Fruit fly (Drosophila melanogaster): ENCODE measurements around the gene Spg7.

Gene Spg7

DNA sequence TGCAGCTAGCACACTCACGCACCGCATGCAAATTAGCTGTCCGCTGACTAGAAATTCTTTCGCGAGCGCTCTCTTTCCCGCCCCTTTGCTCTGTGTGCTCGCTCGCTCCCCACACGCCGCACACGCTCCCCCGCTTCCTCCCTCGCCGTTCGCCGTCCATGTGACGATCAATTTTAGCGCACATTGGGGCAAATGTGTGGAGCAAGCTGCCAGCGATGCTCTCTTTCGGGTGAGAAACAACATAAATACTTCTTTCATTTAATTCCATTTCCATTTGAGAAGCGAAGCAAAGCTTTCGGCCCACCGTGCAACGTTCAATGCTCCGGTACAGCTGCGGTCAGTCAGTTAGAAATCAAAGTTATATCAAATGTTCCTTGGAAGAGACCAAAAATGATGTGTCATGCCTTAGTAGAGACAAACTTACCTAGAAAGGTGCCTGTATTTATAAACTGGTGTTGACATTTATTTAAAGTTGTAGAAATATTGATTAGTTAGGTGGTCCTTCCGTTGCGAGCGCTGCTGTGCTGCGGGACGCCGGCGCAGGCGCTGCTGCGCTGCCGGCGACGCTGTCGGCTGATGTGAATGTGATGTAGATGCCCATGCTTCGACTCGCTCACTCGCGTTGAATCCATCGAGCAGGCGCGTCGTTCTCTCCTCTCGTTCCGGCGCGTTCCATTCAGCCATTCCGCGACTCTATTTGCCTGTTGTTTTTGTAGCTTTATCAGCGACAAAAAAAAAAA is 51.8 kb downstream of the Spg7 start (continued):
- TF ChIP-seq Dad (GFP tag; optimal IDR thresholded peaks at IDR 0.05) (peak; percentile 96), Meics (GFP tag; optimal IDR thresholded peaks at IDR 0.05) (peak; percentile 97), luna (GFP tag; optimal IDR thresholded peaks at IDR 0.05) (peak; percentile 90), CG3281 (GFP tag; optimal IDR thresholded peaks at IDR 0.05) (peak; percentile 97), H2.0 (GFP tag; IDR thresholded peaks at IDR 0.05) (peak; percentile 95), CkIIα-i1 (GFP tag; IDR thresholded peaks at IDR 0.05) (peak; percentile 69), nau (GFP tag; optimal IDR thresholded peaks at IDR 0.05) (peak; percentile 96), vvl (GFP tag; IDR thresholded peaks at IDR 0.05) (peak; percentile 98), Dfd (GFP tag; optimal IDR thresholded peaks at IDR 0.05) (no peak), CG12769 (tag; optimal IDR thresholded peaks at IDR 0.05) (peak; percentile 99), inv (GFP tag; IDR thresholded peaks at IDR 0.05; ENCODE audit: partially characterized antibody) (peak; percentile 46; the same call in 1 of the 2 replicates), otp (GFP tag; IDR thresholded peaks at IDR 0.05) (peak; percentile 94), dan (GFP tag; IDR thresholded peaks at IDR 0.05) (peak; percentile 74), Antp (GFP tag; optimal IDR thresholded peaks at IDR 0.05) (peak; percentile 96), NC2β (GFP tag; optimal IDR thresholded peaks at IDR 0.05) (peak; percentile 96), tll (GFP tag; optimal IDR thresholded peaks at IDR 0.05) (peak in 1 of 2 experiments; percentile 35), Deaf1 (tag; optimal IDR thresholded peaks at IDR 0.05) (peak; percentile 83), Ets97D (GFP tag; optimal IDR thresholded peaks at IDR 0.05) (peak; percentile 80), CG14014 (GFP tag; IDR thresholded peaks at IDR 0.05) (peak; percentile 98), Jarid2 (GFP tag; optimal IDR thresholded peaks at IDR 0.05) (peak; percentile 87), abd-A (tag; optimal IDR thresholded peaks at IDR 0.05) (peak; percentile 89), caup (GFP tag; optimal IDR thresholded peaks at IDR 0.05; ENCODE audit: severe bottlenecking) (peak; percentile 96), CG15696 (tag; optimal IDR thresholded peaks at IDR 0.05) (peak; percentile 74), esg (GFP tag; conservative IDR thresholded peaks at IDR 0.05) (peak; percentile 96), CG9817 (tag; optimal IDR thresholded peaks at IDR 0.05) (peak; percentile 95), amos (GFP tag; IDR thresholded peaks at IDR 0.05; ENCODE audit: partially characterized antibody) (peak; percentile 34; the same call in 1 of the 2 replicates), Hr78 (GFP tag; optimal IDR thresholded peaks at IDR 0.05) (peak in 1 of 2 experiments; percentile 90), CG10959 (GFP tag; IDR thresholded peaks at IDR 0.05) (peak; percentile 85), lbe (GFP tag; optimal IDR thresholded peaks at IDR 0.05) (peak; percentile 92), pita (GFP tag; optimal IDR thresholded peaks at IDR 0.05) (no peak), Mes4 (GFP tag; optimal IDR thresholded peaks at IDR 0.05) (peak; percentile 95), ttk (GFP tag; IDR thresholded peaks at IDR 0.05) (peak; percentile 92), lov (optimal IDR thresholded peaks at IDR 0.05) (no peak), lov (GFP tag; IDR thresholded peaks at IDR 0.05) (peak; percentile 91), CG15269 (tag; optimal IDR thresholded peaks at IDR 0.05) (peak; percentile 98), CG11247 (GFP tag; IDR thresholded peaks at IDR 0.05) (peak; percentile 92), Fer2 (tag; optimal IDR thresholded peaks at IDR 0.05) (peak; percentile 87), Usf (GFP tag; optimal IDR thresholded peaks at IDR 0.05) (peak; percentile 93), sna (GFP tag; IDR thresholded peaks at IDR 0.05; ENCODE audit: partially characterized antibody) (no peak), CG11398 (GFP tag; optimal IDR thresholded peaks at IDR 0.05) (peak; percentile 95), CG5953 (GFP tag; IDR thresholded peaks at IDR 0.05) (peak; percentile 94), CG8388 (GFP tag; optimal IDR thresholded peaks at IDR 0.05) (peak; percentile 96), CG16815 (GFP tag; optimal IDR thresholded peaks at IDR 0.05) (peak; percentile 95), CG34376 (GFP tag; optimal IDR thresholded peaks at IDR 0.05) (peak; percentile 93), CG1792 (GFP tag; optimal IDR thresholded peaks at IDR 0.05) (peak; percentile 92), br (optimal IDR thresholded peaks at IDR 0.05) (no peak), toy (GFP tag; IDR thresholded peaks at IDR 0.05) (peak; percentile 84), pum (GFP tag; optimal IDR thresholded peaks at IDR 0.05) (peak; percentile 95), ro (GFP tag; IDR thresholded peaks at IDR 0.05) (peak; percentile 90)

Measured in whole organism, embryonic.